Worm (Caenorhabditis elegans): ENCODE measurements around the gene soap-1.
A peak's percentile ranks its signal among the peaks of the same experiment; 100 is the strongest.

The soap-1 gene

ce11 chrV:7196498-7196966, 18.2 kb downstream of the soap-1 start, which contains the start of gene F09G2.2 (continued):
- TF ChIP-seq nhr-42 (GFP tag; IDR thresholded peaks at IDR 0.05) (peak; percentile 72; the same call in 1 of the 2 replicates), tra-1 (GFP tag; IDR thresholded peaks at IDR 0.05) (peak; percentile 89), spr-3 (GFP tag; optimal IDR thresholded peaks at IDR 0.05) (peak; percentile 46), mdt-29 (GFP tag; IDR thresholded peaks at IDR 0.05) (0 out of 2 replicates have a peak, but pooled peaks have one; percentile 30), zip-2 (tag; optimal IDR thresholded peaks at IDR 0.05) (peak; percentile 49), daf-16 (GFP tag; optimal IDR thresholded peaks at IDR 0.05) (peak; percentile 52 to 69), daf-16 (tag; optimal IDR thresholded peaks at IDR 0.05) (peak; percentile 83), dmd-8 (GFP tag; IDR thresholded peaks at IDR 0.05) (no peak), Y75B8A.6 (GFP tag; IDR thresholded peaks at IDR 0.05) (no peak), mxl-3 (GFP tag; optimal IDR thresholded peaks at IDR 0.05) (peak; percentile 43), F44E2.7 (GFP tag; IDR thresholded peaks at IDR 0.05) (no peak), zip-11 (GFP tag; IDR thresholded peaks at IDR 0.05) (no peak), dmd-6 (GFP tag; IDR thresholded peaks at IDR 0.05) (peak; percentile 97), snpc-4 (tag; optimal IDR thresholded peaks at IDR 0.05) (peak; percentile 24), duxl-1 (tag; optimal IDR thresholded peaks at IDR 0.05; ENCODE audit: poor library complexity) (peak; percentile 77), pha-4 (GFP tag; IDR thresholded peaks at IDR 0.05) (peak; percentile 78; the same call in 1 of the 2 replicates), pha-4 (tag; optimal IDR thresholded peaks at IDR 0.05) (no peak), ztf-11 (tag; optimal IDR thresholded peaks at IDR 0.05) (no peak), ctbp-1 (GFP tag; IDR thresholded peaks at IDR 0.05) (peak; percentile 74), lim-7 (GFP tag; IDR thresholded peaks at IDR 0.05) (no peak), nhr-48 (tag; optimal IDR thresholded peaks at IDR 0.05) (peak; percentile 79), ceh-62 (tag; optimal IDR thresholded peaks at IDR 0.05) (no peak), jun-1 (tag; optimal IDR thresholded peaks at IDR 0.05) (peak; percentile 76), madf-5 (GFP tag; IDR thresholded peaks at IDR 0.05) (no peak), D1046.2 (GFP tag; IDR thresholded peaks at IDR 0.05) (0 out of 2 replicates have a peak, but pooled peaks have one; percentile 44), Y5F2A.4 (GFP tag; optimal IDR thresholded peaks at IDR 0.05) (no peak), lin-13 (GFP tag; optimal IDR thresholded peaks at IDR 0.05) (peak; percentile 90), ceh-32 (tag; optimal IDR thresholded peaks at IDR 0.05; ENCODE audit: poor library complexity) (no peak), F37D6.2 (tag; optimal IDR thresholded peaks at IDR 0.05) (peak; percentile 31), nhr-25 (tag; optimal IDR thresholded peaks at IDR 0.05; ENCODE audit: borderline replicate concordance, insufficient read depth) (peak; percentile 88), zfp-2 (tag; optimal IDR thresholded peaks at IDR 0.05) (peak; percentile 98), mep-1 (tag; optimal IDR thresholded peaks at IDR 0.05) (peak; percentile 90), lir-3 (tag; optimal IDR thresholded peaks at IDR 0.05) (no peak), aha-1 (tag) (peak; percentile 99), dve-1 (tag; optimal IDR thresholded peaks at IDR 0.05; ENCODE audit: insufficient read depth) (peak; percentile 97), attf-4 (tag; optimal IDR thresholded peaks at IDR 0.05) (no peak), dmd-9 (GFP tag; IDR thresholded peaks at IDR 0.05) (0 out of 2 replicates have a peak, but pooled peaks have one; percentile 45), daf-8 (GFP tag; IDR thresholded peaks at IDR 0.05) (no peak), set-16 (GFP tag; IDR thresholded peaks at IDR 0.05) (peak; percentile 61), spr-1 (tag; optimal IDR thresholded peaks at IDR 0.05) (peak; percentile 56), aly-2 (tag; optimal IDR thresholded peaks at IDR 0.05) (no peak), nhr-237 (tag; optimal IDR thresholded peaks at IDR 0.05) (no peak), ceh-82 (tag; optimal IDR thresholded peaks at IDR 0.05) (no peak), lin-38 (GFP tag; IDR thresholded peaks at IDR 0.05) (peak; percentile 87), mdl-1 (tag; optimal IDR thresholded peaks at IDR 0.05) (peak in 1 of 2 experiments; percentile 65), unc-62 (GFP tag; optimal IDR thresholded peaks at IDR 0.05 in 1 of 2) (peak in 1 of 2 experiments; percentile 98), unc-62 (tag; optimal IDR thresholded peaks at IDR 0.05) (no peak), ceh-28 (tag; optimal IDR thresholded peaks at IDR 0.05) (no peak), madf-9 (GFP tag; conservative IDR thresholded peaks at IDR 0.05) (peak; percentile 73), lin-15B (tag; optimal IDR thresholded peaks at IDR 0.05) (peak; percentile 28), mxl-2 (GFP tag; conservative IDR thresholded peaks at IDR 0.05) (0 out of 2 replicates have a peak, but pooled peaks have one; percentile 36), arid-1 (GFP tag; conservative IDR thresholded peaks at IDR 0.05) (peak; percentile 68)

Data from whole organism, L4 larva.